Worm (Caenorhabditis elegans) whole organism, late embryonic: ENCODE measurements around the gene ZC168.2.
A peak's percentile ranks its signal among the peaks of the same experiment; 100 is the strongest.

Experiments
- C08G9.2 ChIP-seq: sonication (generic microtip); optimal IDR thresholded peaks from 2 replicates; lab custom pipeline; 2016; ENCODE audit warnings: mild to moderate bottlenecking, missing genetic modification characterization, moderate library complexity, missing compliant biosample characterization
- F13H6.1 ChIP-seq: sonication (generic microtip); optimal IDR thresholded peaks from 2 replicates; lab custom pipeline; 2016; ENCODE audit warnings: missing genetic modification characterization, missing compliant biosample characterization
- K09A11.1 ChIP-seq: sonication (generic microtip); optimal IDR thresholded peaks from 2 replicates; lab custom pipeline; 2017; ENCODE audit warnings: antibody characterized with exemption, mild to moderate bottlenecking, missing genetic modification characterization, missing compliant biosample characterization; ENCODE audit not compliant: insufficient read depth
- Y22D7AL.16 ChIP-seq: sonication (generic microtip); optimal IDR thresholded peaks from 2 replicates; lab custom pipeline; 2016; ENCODE audit warnings: missing genetic modification characterization, missing compliant biosample characterization
- ceh-18 ChIP-seq: sonication (generic microtip); optimal IDR thresholded peaks from 2 replicates; lab custom pipeline; 2016; ENCODE audit warnings: missing genetic modification characterization, missing compliant biosample characterization
- ceh-19 ChIP-seq: fragments of 200-800 bp; sonication (Bioruptor generic); optimal IDR thresholded peaks from 2 replicates; lab custom pipeline; 2018; ENCODE audit warnings: mild to moderate bottlenecking, missing genetic modification characterization, missing compliant biosample characterization
- ceh-2 ChIP-seq: sonication (generic microtip); optimal IDR thresholded peaks from 2 replicates; lab custom pipeline; 2016; ENCODE audit warnings: missing genotype, missing genetic modification characterization, missing compliant biosample characterization
- ceh-30 ChIP-seq: fragments of 150-350 bp; optimal IDR thresholded peaks from 2 replicates; lab custom pipeline; 2014; ENCODE audit warnings: missing biosample characterization, missing genetic modification characterization
- ceh-31 ChIP-seq: sonication (generic microtip); optimal IDR thresholded peaks from 2 replicates; lab custom pipeline; 2016; ENCODE audit warnings: missing genetic modification characterization, missing compliant biosample characterization
- ceh-34 ChIP-seq: sonication (generic microtip); optimal IDR thresholded peaks from 2 replicates; lab custom pipeline; 2016; ENCODE audit warnings: mild to moderate bottlenecking, missing genetic modification characterization, missing compliant biosample characterization
- ceh-6 ChIP-seq: fragments of 200-800 bp; sonication (Bioruptor generic); optimal IDR thresholded peaks from 2 replicates; lab custom pipeline; 2018; ENCODE audit warnings: mild to moderate bottlenecking, missing genetic modification characterization, missing compliant biosample characterization
- ceh-9 ChIP-seq: sonication (generic microtip); optimal IDR thresholded peaks from 2 replicates; lab custom pipeline; 2016; ENCODE audit warnings: mild to moderate bottlenecking, missing genetic modification characterization, inconsistent platforms, missing compliant biosample characterization
- dmd-4 ChIP-seq: sonication (generic microtip); optimal IDR thresholded peaks from 2 replicates; lab custom pipeline; 2016; ENCODE audit warnings: borderline replicate concordance, missing genetic modification characterization, missing compliant biosample characterization
- dve-1 ChIP-seq: sonication (generic microtip); optimal IDR thresholded peaks from 2 replicates; lab custom pipeline; 2017; ENCODE audit warnings: antibody characterized with exemption, mild to moderate bottlenecking, missing genetic modification characterization, missing compliant biosample characterization
- elt-2 ChIP-seq: sonication (generic microtip); optimal IDR thresholded peaks from 2 replicates; lab custom pipeline; 2016; ENCODE audit warnings: missing genetic modification reagents, missing genetic modification characterization, missing compliant biosample characterization
- eyg-1 ChIP-seq: sonication (generic microtip); optimal IDR thresholded peaks from 2 replicates; lab custom pipeline; 2016; ENCODE audit warnings: missing genotype, missing genetic modification characterization, missing compliant biosample characterization
- fkh-10 ChIP-seq: fragments of 150-350 bp; optimal IDR thresholded peaks from 2 replicates; lab custom pipeline; 2014; ENCODE audit warnings: missing biosample characterization, missing genetic modification reagents, missing genetic modification characterization
- hlh-30 ChIP-seq: sonication (generic microtip); optimal IDR thresholded peaks from 2 replicates; lab custom pipeline; 2017; ENCODE audit warnings: antibody characterized with exemption, missing genetic modification characterization, missing compliant biosample characterization; ENCODE audit not compliant: insufficient read depth
- hlh-8 ChIP-seq: sonication (generic microtip); optimal IDR thresholded peaks from 2 replicates; lab custom pipeline; 2016; ENCODE audit warnings: missing genotype, missing genetic modification characterization, missing compliant biosample characterization
- lim-6 ChIP-seq: sonication (generic microtip); optimal IDR thresholded peaks from 2 replicates; lab custom pipeline; 2016; ENCODE audit warnings: missing genetic modification characterization, missing compliant biosample characterization
- lin-11 ChIP-seq: fragments of 200-800 bp; sonication (Bioruptor generic); optimal IDR thresholded peaks from 2 replicates; lab custom pipeline; 2018; ENCODE audit warnings: mild to moderate bottlenecking, missing genetic modification characterization, missing compliant biosample characterization
- madf-2 ChIP-seq: sonication (generic microtip); optimal IDR thresholded peaks from 2 replicates; lab custom pipeline; 2017; ENCODE audit warnings: missing genetic modification characterization, missing compliant biosample characterization
- mec-3 ChIP-seq: sonication (generic microtip); optimal IDR thresholded peaks from 2 replicates; lab custom pipeline; 2016; ENCODE audit warnings: borderline replicate concordance, missing genetic modification characterization, missing compliant biosample characterization
- nfya-1 ChIP-seq: sonication (generic microtip); optimal IDR thresholded peaks from 2 replicates; lab custom pipeline; 2017; ENCODE audit warnings: missing genetic modification characterization, mild to moderate bottlenecking, missing compliant biosample characterization, antibody characterized with exemption, moderate library complexity
- nhr-11 ChIP-seq: fragments of 150-350 bp; optimal IDR thresholded peaks from 2 replicates; lab custom pipeline; 2014; ENCODE audit warnings: missing biosample characterization, missing genetic modification characterization
- nhr-232 ChIP-seq: sonication (generic microtip); optimal IDR thresholded peaks from 2 replicates; lab custom pipeline; 2016; ENCODE audit warnings: missing genetic modification characterization, missing compliant biosample characterization
- npax-4 ChIP-seq: sonication (generic microtip); optimal IDR thresholded peaks from 2 replicates; lab custom pipeline; 2016; ENCODE audit warnings: missing genetic modification characterization, missing compliant biosample characterization
- pat-9 ChIP-seq: fragments of 200-800 bp; sonication (Bioruptor generic); optimal IDR thresholded peaks from 2 replicates; lab custom pipeline; 2018; ENCODE audit warnings: mild to moderate bottlenecking, missing genetic modification characterization, moderate library complexity, missing compliant biosample characterization
- pha-2 ChIP-seq: sonication (generic microtip); optimal IDR thresholded peaks from 2 replicates; lab custom pipeline; 2017; ENCODE audit warnings: mild to moderate bottlenecking, missing genetic modification characterization, missing compliant biosample characterization
- pha-4 ChIP-seq: fragments of 150-350 bp; optimal IDR thresholded peaks from 2 replicates; lab custom pipeline; 2018; ENCODE audit warnings: missing biosample characterization, missing genetic modification reagents, missing genetic modification characterization
- pqm-1 ChIP-seq: sonication (generic microtip); optimal IDR thresholded peaks from 2 replicates; lab custom pipeline; 2016; ENCODE audit warnings: missing genetic modification characterization, missing compliant biosample characterization
- ref-2 ChIP-seq: sonication (generic microtip); optimal IDR thresholded peaks from 2 replicates; lab custom pipeline; 2016; ENCODE audit warnings: missing genetic modification characterization, missing compliant biosample characterization
- rnt-1 ChIP-seq: sonication (generic microtip); optimal IDR thresholded peaks from 2 replicates; lab custom pipeline; 2016; ENCODE audit warnings: missing genetic modification characterization, missing compliant biosample characterization
- sdc-2 ChIP-seq: sonication (generic microtip); optimal IDR thresholded peaks from 2 replicates; lab custom pipeline; 2016; ENCODE audit warnings: missing genotype, missing genetic modification characterization, missing compliant biosample characterization
- syd-9 ChIP-seq: sonication (generic microtip); optimal IDR thresholded peaks from 2 replicates; lab custom pipeline; 2016; ENCODE audit warnings: mild to moderate bottlenecking, missing genetic modification characterization, moderate library complexity, missing compliant biosample characterization
- tbx-2 ChIP-seq: sonication (generic microtip); optimal IDR thresholded peaks from 2 replicates; lab custom pipeline; 2016; ENCODE audit warnings: missing genetic modification characterization, missing compliant biosample characterization
- tbx-7 ChIP-seq: sonication (generic microtip); optimal IDR thresholded peaks from 2 replicates; lab custom pipeline; 2016; ENCODE audit warnings: missing genotype, missing genetic modification characterization, missing compliant biosample characterization
- ttx-3 ChIP-seq: sonication (generic microtip); optimal IDR thresholded peaks from 2 replicates; lab custom pipeline; 2016; ENCODE audit warnings: missing genetic modification reagents, missing genetic modification characterization, missing compliant biosample characterization
- unc-3 ChIP-seq, 2 experiments: fragments of 200-800 bp in 1 of 2; sonication (Bioruptor generic) in 1 of 2; sonication (generic microtip) in 1 of 2; conservative IDR thresholded peaks in 1 of 2; optimal IDR thresholded peaks in 1 of 2; 2 replicates each; pipeline versions ENCODE4 v1.3.6 to Lab custom; 2016 to 2022; ENCODE audit warnings: missing compliant biosample characterization in 2 of 2, missing genetic modification characterization in 2 of 2, missing genetic modification reagents in 1 of 2
- unc-55 ChIP-seq: sonication (generic microtip); optimal IDR thresholded peaks from 2 replicates; lab custom pipeline; 2017; ENCODE audit warnings: missing biosample characterization, missing genetic modification reagents, missing genetic modification characterization
- ztf-16 ChIP-seq: sonication (generic microtip); optimal IDR thresholded peaks from 2 replicates; lab custom pipeline; 2017; ENCODE audit warnings: missing genetic modification characterization, missing compliant biosample characterization

ZC168.2 gene

DNA sequence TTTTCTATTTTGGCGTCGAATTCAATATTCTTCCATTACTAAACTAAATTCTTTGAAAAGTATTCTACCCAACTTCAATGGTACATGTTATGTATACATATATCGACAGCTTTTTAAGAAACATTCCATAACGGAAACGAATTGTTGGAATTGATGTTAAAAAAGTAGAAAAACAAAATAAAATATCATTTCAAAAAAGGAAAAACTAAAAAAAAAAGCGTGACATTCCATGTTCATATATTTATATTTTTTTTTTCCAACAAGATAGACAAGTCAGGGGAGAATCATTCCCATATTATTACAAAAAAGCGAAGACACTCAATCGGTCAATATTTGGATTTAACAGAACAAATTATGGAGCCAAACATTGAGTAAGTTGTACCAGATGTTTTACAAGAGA, 22.7 kb upstream of the ZC168.2 start, which contains the start of gene R102.10:
R102.10 (plus strand) TSS at position 301 of the 400 bp plus-strand sequence.
- TF ChIP-seq Y22D7AL.16 (no peak), tbx-2 (tag; lab: Kevin White, UChicago) (no peak), dve-1 (tag; lab: Kevin White, UChicago) (no peak), ceh-2 (no peak)

ce11 chrIV:10706090-10706489, 21.7 kb upstream of the ZC168.2 start, which contains the start of gene R102.6:
R102.6 (minus strand) TSS chrIV:10706190.
- TF ChIP-seq eyg-1 (tag; lab: Kevin White, UChicago) (no peak), ceh-19 (no peak), elt-2 (tag; lab: Kevin White, UChicago) (no peak), nhr-232 (no peak), lin-11 (no peak)
- TF ChIP-seq, all 69 proteins: peak for 0

DNA sequence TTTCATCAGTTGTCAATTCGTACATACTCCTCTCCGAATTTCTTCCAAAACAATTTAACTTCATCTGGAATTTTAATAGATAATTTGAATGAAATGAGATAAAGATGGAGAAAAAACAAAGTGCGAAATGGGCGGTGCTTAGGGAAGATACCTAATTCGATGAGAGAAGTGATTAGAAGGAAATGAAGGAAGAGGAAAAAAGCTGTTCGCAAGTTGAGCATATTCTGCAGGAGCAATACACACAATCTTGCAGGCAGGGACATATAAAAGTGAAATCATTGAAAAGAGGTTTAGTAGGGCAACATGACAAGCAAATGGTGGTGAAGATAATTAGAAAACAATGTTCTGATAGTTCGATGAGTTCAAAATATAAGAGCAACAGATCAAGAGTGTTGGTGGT, 16.1 kb upstream of the ZC168.2 start, which contains the start of gene glb-21:
glb-21 (minus strand) TSS at position 66 of the 400 bp plus-strand sequence.
- no peak for TF ChIP-seq mec-3 (tag; lab: Kevin White, UChicago)
- TF ChIP-seq ztf-16: no peak
- TF ChIP-seq tbx-2 (tag; lab: Kevin White, UChicago): no peak
- no peak for TF ChIP-seq fkh-10 (GFP tag; lab: Kevin White, UChicago)
- TF ChIP-seq, all 69 proteins: peak for 0

ce11 chrIV:10714594-10714993, 13.2 kb upstream of the ZC168.2 start:
- TF ChIP-seq K09A11.1 (tag; lab: Kevin White, UChicago) (no peak), ceh-34 (tag; lab: Kevin White, UChicago) (no peak), nfya-1 (peak; percentile 21), ceh-31 (tag; lab: Kevin White, UChicago) (peak; percentile 8)

- TF ChIP-seq hlh-8 (tag; lab: Kevin White, UChicago) (no peak), lim-6 (tag; lab: Kevin White, UChicago) (no peak), F13H6.1 (tag; lab: Kevin White, UChicago) (no peak), ztf-16 (no peak), pqm-1 (tag; lab: Kevin White, UChicago) (no peak), unc-3 (GFP tag; conservative IDR thresholded peaks at IDR 0.05; lab: Robert Waterston, UW) (no peak), unc-3 (tag; optimal IDR thresholded peaks at IDR 0.05; lab: Kevin White, UChicago) (no peak), dmd-4 (tag; lab: Kevin White, UChicago) (no peak), syd-9 (tag; lab: Kevin White, UChicago) (no peak), madf-2 (no peak), nhr-11 (tag; lab: Kevin White, UChicago) (no peak), elt-2 (tag; lab: Kevin White, UChicago) (no peak), tbx-2 (tag; lab: Kevin White, UChicago) (no peak), ceh-30 (tag; lab: Kevin White, UChicago) (no peak), npax-4 (tag; lab: Kevin White, UChicago) (no peak), ceh-2 (no peak), ref-2 (no peak)
- TF ChIP-seq, all 69 proteins: peak for 0
These were observed 11.5 kb upstream of the ZC168.2 start, which contains the start of gene ncx-3 for ce11 chrIV:10716348-10716747. ncx-3 (plus strand) TSS chrIV:10716648.

DNA sequence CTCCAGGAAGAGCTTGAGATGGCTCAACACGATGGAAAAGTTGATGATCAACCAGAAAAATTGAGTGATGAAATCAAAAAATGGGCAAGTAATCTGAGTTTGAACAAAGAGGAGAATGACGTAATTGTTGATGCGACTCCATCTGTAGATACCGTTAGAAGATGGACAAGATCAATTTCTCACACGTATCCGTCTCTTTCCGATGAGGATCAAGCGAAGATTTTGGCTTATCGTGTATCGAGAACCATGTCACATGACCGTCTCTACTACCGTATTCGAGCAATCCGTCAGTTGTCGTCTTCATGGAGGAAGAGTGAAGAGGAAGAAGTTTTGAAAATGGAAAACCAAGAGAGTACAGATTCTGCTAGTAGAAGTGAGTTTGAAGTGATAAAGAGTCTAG, 9.8 kb upstream of the ZC168.2 start:
- TF ChIP-seq hlh-30 (tag; lab: Kevin White, UChicago) (peak; percentile 38), sdc-2 (no peak)
- TF ChIP-seq, all 69 proteins: peak for 1

ce11 chrIV:10718865-10719264, 9.0 kb upstream of the ZC168.2 start:
- TF ChIP-seq rnt-1 (no peak), unc-55 (GFP tag; lab: Kevin White, UChicago) (no peak), tbx-7 (tag; lab: Kevin White, UChicago) (no peak), pha-4 (tag; lab: Kevin White, UChicago) (no peak), ttx-3 (tag; lab: Kevin White, UChicago) (no peak), dmd-4 (tag; lab: Kevin White, UChicago) (no peak), ceh-6 (GFP tag; lab: Kevin White, UChicago) (no peak), hlh-30 (tag; lab: Kevin White, UChicago) (no peak), pha-2 (tag; lab: Kevin White, UChicago) (no peak), nhr-11 (tag; lab: Kevin White, UChicago) (no peak), ceh-18 (tag; lab: Kevin White, UChicago) (no peak), ceh-9 (tag; lab: Kevin White, UChicago) (no peak), lin-11 (no peak), pat-9 (no peak), C08G9.2 (tag; lab: Kevin White, UChicago) (no peak)
